Worm (Caenorhabditis elegans) whole organism, L4 larva: ENCODE measurements around the gene his-24.

Experiments
- F10B5.3 ChIP-seq: sonication (generic microtip); optimal IDR thresholded peaks from 2 replicates; lab custom pipeline; 2016; ENCODE audit warnings: mild to moderate bottlenecking, missing genetic modification characterization, missing compliant biosample characterization
- F26F4.8 ChIP-seq: fragments of 200-800 bp; sonication (Bioruptor generic); conservative IDR thresholded peaks from 2 replicates; pipeline ENCODE4 v1.3.6; 2022; ENCODE audit warnings: missing genetic modification characterization, missing compliant biosample characterization
- F37D6.2 ChIP-seq: sonication (generic microtip); optimal IDR thresholded peaks from 2 replicates; lab custom pipeline; 2016; ENCODE audit warnings: mild to moderate bottlenecking, missing genetic modification characterization, missing compliant biosample characterization
- F44E2.7 ChIP-seq: fragments of 200-800 bp; sonication (Bioruptor generic); IDR thresholded peaks from 2 replicates; pipeline ENCODE4 v2.1.2; 2022; ENCODE audit warnings: missing genetic modification characterization, missing compliant biosample characterization
- F49E8.2 ChIP-seq: sonication (generic microtip); optimal IDR thresholded peaks from 2 replicates; lab custom pipeline; 2016; ENCODE audit warnings: missing compliant biosample characterization, mild to moderate bottlenecking, missing genetic modification characterization, borderline replicate concordance
- R02D3.7 ChIP-seq: fragments of 150-350 bp; sonication (generic microtip); optimal IDR thresholded peaks from 3 replicates; lab custom pipeline; 2014; ENCODE audit warnings: missing biosample characterization, missing genetic modification characterization
- Y48G9A.11 ChIP-seq: fragments of 200-800 bp; sonication (Bioruptor generic); IDR thresholded peaks from 2 replicates; pipeline ENCODE4 v1.3.6; 2022; ENCODE audit warnings: missing genetic modification reagents, missing genetic modification characterization, missing compliant biosample characterization
- ZK546.5 ChIP-seq, 2 experiments: sonication (generic microtip); optimal IDR thresholded peaks; 2 replicates each; lab custom pipeline; 2017; ENCODE audit warnings: missing biosample characterization in 2 of 2, missing genetic modification characterization in 2 of 2
- aha-1 ChIP-seq: fragments of 150-350 bp; peaks from one replicate; lab custom pipeline; 2014; ENCODE audit warnings: missing biosample characterization, missing genetic modification characterization
- aly-2 ChIP-seq: sonication (generic microtip); optimal IDR thresholded peaks from 2 replicates; lab custom pipeline; 2018; ENCODE audit warnings: missing biosample characterization, missing genetic modification characterization
- ceh-20 ChIP-seq: fragments of 200-800 bp; sonication (Bioruptor generic); IDR thresholded peaks from 2 replicates; pipeline ENCODE4 v1.3.6; 2022; ENCODE audit warnings: missing genetic modification reagents, missing genetic modification characterization, missing compliant biosample characterization
- ceh-28 ChIP-seq: fragments of 150-350 bp; optimal IDR thresholded peaks from 2 replicates; lab custom pipeline; 2014; ENCODE audit warnings: missing biosample characterization, missing genetic modification reagents, missing genetic modification characterization
- ceh-32 ChIP-seq: sonication (generic microtip); optimal IDR thresholded peaks from 2 replicates; lab custom pipeline; 2016; ENCODE audit warnings: mild to moderate bottlenecking, missing genetic modification characterization, missing compliant biosample characterization; ENCODE audit not compliant: poor library complexity
- ceh-44 ChIP-seq: fragments of 200-800 bp; sonication (Bioruptor generic); IDR thresholded peaks from 2 replicates; pipeline ENCODE4 v1.3.6; 2022; ENCODE audit warnings: missing genetic modification reagents, missing genetic modification characterization, missing compliant biosample characterization
- ceh-82 ChIP-seq: sonication (generic microtip); optimal IDR thresholded peaks from 2 replicates; lab custom pipeline; 2017; ENCODE audit warnings: missing biosample characterization, missing genetic modification characterization
- ces-1 ChIP-seq: fragments of 150-350 bp; sonication (generic microtip); optimal IDR thresholded peaks from 4 replicates; lab custom pipeline; 2014; ENCODE audit warnings: missing biosample characterization, missing genetic modification reagents, missing genetic modification characterization
- ctbp-1 ChIP-seq: fragments of 200-800 bp; sonication (Bioruptor generic); IDR thresholded peaks from 2 replicates; pipeline ENCODE4 v1.3.6; 2022; ENCODE audit warnings: missing genetic modification reagents, missing genetic modification characterization, missing compliant biosample characterization
- dmd-6 ChIP-seq: fragments of 200-800 bp; sonication (Bioruptor generic); IDR thresholded peaks from 2 replicates; pipeline ENCODE4 v1.3.6; 2022; ENCODE audit warnings: missing genetic modification reagents, missing genetic modification characterization, missing compliant biosample characterization
- dmd-8 ChIP-seq: fragments of 200-800 bp; sonication (Bioruptor generic); IDR thresholded peaks from 2 replicates; pipeline ENCODE4 v1.3.6; 2022; ENCODE audit warnings: missing genetic modification characterization, missing compliant biosample characterization
- dpl-1 ChIP-seq: fragments of 150-350 bp; optimal IDR thresholded peaks from 2 replicates; lab custom pipeline; 2014; ENCODE audit warnings: missing biosample characterization, missing genetic modification reagents, missing genetic modification characterization
- fos-1 ChIP-seq: fragments of 150-350 bp; optimal IDR thresholded peaks from 2 replicates; lab custom pipeline; 2014; ENCODE audit warnings: missing biosample characterization, missing genetic modification characterization
- hlh-11 ChIP-seq: fragments of 200-800 bp; sonication (Bioruptor generic); optimal IDR thresholded peaks from 2 replicates; lab custom pipeline; 2018; ENCODE audit warnings: mild to moderate bottlenecking, missing genetic modification characterization, missing compliant biosample characterization
- jun-1 ChIP-seq: fragments of 150-350 bp; optimal IDR thresholded peaks from 2 replicates; lab custom pipeline; 2014; ENCODE audit warnings: missing biosample characterization, missing genetic modification reagents, missing genetic modification characterization
- lin-1 ChIP-seq: fragments of 200-800 bp; sonication (Bioruptor generic); IDR thresholded peaks from 2 replicates; pipeline ENCODE4 v1.3.6; 2022; ENCODE audit warnings: missing genetic modification reagents, missing genetic modification characterization, missing compliant biosample characterization
- lin-38 ChIP-seq: fragments of 200-800 bp; sonication (Bioruptor generic); IDR thresholded peaks from 2 replicates; pipeline ENCODE4 v1.3.6; 2022; ENCODE audit warnings: missing genetic modification reagents, missing genetic modification characterization, missing compliant biosample characterization
- lin-39 ChIP-seq: fragments of 150-350 bp; optimal IDR thresholded peaks from 2 replicates; lab custom pipeline; 2014; ENCODE audit warnings: missing biosample characterization, missing genetic modification reagents, missing genetic modification characterization
- lsy-2 ChIP-seq, 2 experiments: fragments of 150-350 bp in 1 of 2; sonication (generic microtip) in 1 of 2; optimal IDR thresholded peaks; 2 replicates each; lab custom pipeline; 2014 to 2017; ENCODE audit warnings: missing biosample characterization in 2 of 2, missing genetic modification characterization in 2 of 2
- madf-9 ChIP-seq: fragments of 200-800 bp; sonication (Bioruptor generic); conservative IDR thresholded peaks from 2 replicates; pipeline ENCODE4 v1.3.6; 2022; ENCODE audit warnings: missing genetic modification reagents, missing genetic modification characterization, missing compliant biosample characterization
- mdl-1 ChIP-seq, 2 experiments: fragments of 150-350 bp in 1 of 2; sonication (generic microtip) in 1 of 2; optimal IDR thresholded peaks; 2 replicates each; lab custom pipeline; 2014 to 2017; ENCODE audit warnings: missing biosample characterization in 2 of 2, missing genetic modification characterization in 2 of 2
- mdt-29 ChIP-seq: fragments of 200-800 bp; sonication (Bioruptor generic); IDR thresholded peaks from 2 replicates; pipeline ENCODE4 v1.3.6; 2022; ENCODE audit warnings: missing genetic modification reagents, missing genetic modification characterization, missing compliant biosample characterization
- mep-1 ChIP-seq: fragments of 150-350 bp; sonication (generic microtip); optimal IDR thresholded peaks from 3 replicates; lab custom pipeline; 2014; ENCODE audit warnings: missing biosample characterization, missing genetic modification characterization
- mes-2 ChIP-seq: sonication (generic microtip); optimal IDR thresholded peaks from 2 replicates; lab custom pipeline; 2016; ENCODE audit warnings: missing genotype, mild to moderate bottlenecking, missing genetic modification characterization, missing compliant biosample characterization; ENCODE audit not compliant: poor library complexity, severe bottlenecking
- mxl-2 ChIP-seq: fragments of 200-800 bp; sonication (Bioruptor generic); conservative IDR thresholded peaks from 2 replicates; pipeline ENCODE4 v1.3.6; 2022; ENCODE audit warnings: missing genetic modification reagents, missing genetic modification characterization, missing compliant biosample characterization
- nhr-102 ChIP-seq: sonication (generic microtip); optimal IDR thresholded peaks from 2 replicates; lab custom pipeline; 2016; ENCODE audit warnings: mild to moderate bottlenecking, missing genetic modification characterization, moderate library complexity, missing compliant biosample characterization
- nhr-111 ChIP-seq: fragments of 200-800 bp; sonication (Bioruptor generic); optimal IDR thresholded peaks from 2 replicates; lab custom pipeline; 2018; ENCODE audit warnings: mild to moderate bottlenecking, missing genetic modification characterization, missing compliant biosample characterization
- nhr-237 ChIP-seq: sonication (generic microtip); optimal IDR thresholded peaks from 2 replicates; lab custom pipeline; 2017; ENCODE audit warnings: missing biosample characterization, missing genetic modification characterization
- nhr-48 ChIP-seq: sonication (generic microtip); optimal IDR thresholded peaks from 2 replicates; lab custom pipeline; 2016; ENCODE audit warnings: mild to moderate bottlenecking, missing genetic modification characterization, missing compliant biosample characterization
- nhr-76 ChIP-seq: fragments of 150-350 bp; optimal IDR thresholded peaks from 2 replicates; lab custom pipeline; 2014; ENCODE audit warnings: missing biosample characterization, missing genetic modification characterization
- nhr-77 ChIP-seq: fragments of 150-350 bp; optimal IDR thresholded peaks from 2 replicates; lab custom pipeline; 2014; ENCODE audit warnings: missing biosample characterization, missing genetic modification characterization
- php-3 ChIP-seq: fragments of 200-800 bp; sonication (Bioruptor generic); IDR thresholded peaks from 2 replicates; pipeline ENCODE4 v1.3.6; 2022; ENCODE audit warnings: missing genetic modification reagents, missing genetic modification characterization, missing compliant biosample characterization
- sdz-12 ChIP-seq: fragments of 200-800 bp; sonication (Bioruptor generic); optimal IDR thresholded peaks from 2 replicates; lab custom pipeline; 2018; ENCODE audit warnings: mild to moderate bottlenecking, missing genetic modification characterization, missing compliant biosample characterization
- set-16 ChIP-seq: fragments of 200-800 bp; sonication (Bioruptor generic); IDR thresholded peaks from 2 replicates; pipeline ENCODE4 v1.3.6; 2022; ENCODE audit warnings: missing genetic modification reagents, missing genetic modification characterization, missing compliant biosample characterization
- snpc-4 ChIP-seq: fragments of 150-350 bp; optimal IDR thresholded peaks from 2 replicates; lab custom pipeline; 2014; ENCODE audit warnings: missing biosample characterization, missing genetic modification characterization
- spr-1 ChIP-seq: sonication (generic microtip); optimal IDR thresholded peaks from 2 replicates; lab custom pipeline; 2016; ENCODE audit warnings: mild to moderate bottlenecking, missing genetic modification characterization, missing compliant biosample characterization
- unc-39 ChIP-seq: sonication (generic microtip); optimal IDR thresholded peaks from 2 replicates; lab custom pipeline; 2017; ENCODE audit warnings: missing biosample characterization, missing genetic modification characterization
- unc-62 ChIP-seq, 3 experiments: fragments of 150-350 bp in 1 of 3; sonication (generic microtip); optimal IDR thresholded peaks in 2 of 3; peaks in 1 of 3; 1 replicate in 1 of 3; 2 replicates in 2 of 3; lab custom pipeline; 2014 to 2017; ENCODE audit warnings: missing biosample characterization in 3 of 3, missing genetic modification characterization in 3 of 3, missing genetic modification reagents in 3 of 3, missing genotype in 1 of 3
- vab-7 ChIP-seq: fragments of 200-800 bp; sonication (Bioruptor generic); IDR thresholded peaks from 2 replicates; pipeline ENCODE4 v1.3.6; 2022; ENCODE audit warnings: missing genetic modification reagents, missing genetic modification characterization, missing compliant biosample characterization
- zag-1 ChIP-seq: fragments of 150-350 bp; optimal IDR thresholded peaks from 2 replicates; lab custom pipeline; 2014; ENCODE audit warnings: missing biosample characterization, missing genetic modification characterization
- zfp-2 ChIP-seq: sonication (generic microtip); optimal IDR thresholded peaks from 2 replicates; lab custom pipeline; 2016; ENCODE audit warnings: mild to moderate bottlenecking, missing genetic modification characterization, missing compliant biosample characterization
- zip-11 ChIP-seq: fragments of 200-800 bp; sonication (Bioruptor generic); IDR thresholded peaks from 2 replicates; pipeline ENCODE4 v1.3.6; 2022; ENCODE audit warnings: missing genetic modification characterization, missing compliant biosample characterization
- zip-2 ChIP-seq: fragments of 150-350 bp; optimal IDR thresholded peaks from 2 replicates; lab custom pipeline; 2014; ENCODE audit warnings: missing biosample characterization, missing genetic modification characterization
- ztf-11 ChIP-seq: fragments of 150-350 bp; optimal IDR thresholded peaks from 2 replicates; lab custom pipeline; 2014; ENCODE audit warnings: missing biosample characterization, missing genetic modification characterization

his-24 gene

ce11 chrX:14480248-14480647 lies 9.6 kb upstream of the his-24 start, which contains the start of gene gfi-3 (continued):
- TF ChIP-seq ZK546.5 (tag; optimal IDR thresholded peaks at IDR 0.05; lab: Kevin White, UChicago) (no peak), madf-9 (GFP tag; lab: Robert Waterston, UW) (no peak), set-16 (GFP tag; lab: Robert Waterston, UW) (no peak; the same call in 1 of the 2 replicates), mes-2 (tag; lab: Kevin White, UChicago) (peak; percentile 89), zfp-2 (tag; lab: Kevin White, UChicago) (no peak), ctbp-1 (GFP tag; lab: Robert Waterston, UW) (peak; percentile 72), nhr-111 (GFP tag; lab: Kevin White, UChicago) (no peak), aha-1 (tag; lab: Kevin White, UChicago) (peak; percentile 95), lin-39 (tag; lab: Kevin White, UChicago) (no peak), mdt-29 (no peak), aly-2 (tag; lab: Kevin White, UChicago) (no peak), mxl-2 (GFP tag; lab: Robert Waterston, UW) (no peak), ceh-32 (tag; lab: Kevin White, UChicago) (no peak), zag-1 (tag; lab: Kevin White, UChicago) (no peak), dmd-6 (peak; percentile 80), ceh-44 (GFP tag; lab: Robert Waterston, UW) (no peak), php-3 (no peak), zip-11 (no peak), F26F4.8 (GFP tag; lab: Robert Waterston, UW) (no peak), F49E8.2 (tag; lab: Kevin White, UChicago) (no peak), dmd-8 (GFP tag; lab: Robert Waterston, UW) (0 out of 2 replicates have a peak, but pooled peaks have one; percentile 31), vab-7 (GFP tag; lab: Robert Waterston, UW) (no peak), unc-62 (GFP tag; optimal IDR thresholded peaks at IDR 0.05 in 1 of 2; lab: Kevin White, UChicago) (no peak), unc-62 (tag; optimal IDR thresholded peaks at IDR 0.05; lab: Kevin White, UChicago) (no peak), spr-1 (tag; lab: Kevin White, UChicago) (peak; percentile 46), lsy-2 (tag; optimal IDR thresholded peaks at IDR 0.05; lab: Kevin White, UChicago) (peak in 1 of 2 experiments; percentile 85), jun-1 (no peak), ces-1 (GFP tag; lab: Kevin White, UChicago) (no peak), ceh-28 (tag; lab: Kevin White, UChicago) (no peak), Y48G9A.11 (no peak), mep-1 (tag; lab: Kevin White, UChicago) (peak; percentile 92), R02D3.7 (tag; lab: Kevin White, UChicago) (no peak), F10B5.3 (tag; lab: Kevin White, UChicago) (no peak), mdl-1 (tag; optimal IDR thresholded peaks at IDR 0.05; lab: Kevin White, UChicago) (peak in 1 of 2 experiments; percentile 45), lin-38 (GFP tag; lab: Robert Waterston, UW) (no peak), nhr-237 (tag; lab: Kevin White, UChicago) (no peak), sdz-12 (no peak), ceh-82 (tag; lab: Kevin White, UChicago) (no peak), lin-1 (GFP tag; lab: Robert Waterston, UW) (peak; percentile 61; the same call in 1 of the 2 replicates), nhr-48 (peak; percentile 66), F37D6.2 (peak; percentile 53), unc-39 (tag; lab: Kevin White, UChicago) (no peak), ceh-20 (GFP tag; lab: Robert Waterston, UW) (peak; percentile 71; the same call in 1 of the 2 replicates), F44E2.7 (GFP tag; lab: Robert Waterston, UW) (no peak), nhr-77 (tag; lab: Kevin White, UChicago) (peak; percentile 30), nhr-76 (tag; lab: Kevin White, UChicago) (no peak), zip-2 (no peak), dpl-1 (peak; percentile 81), fos-1 (no peak), nhr-102 (tag; lab: Kevin White, UChicago) (peak; percentile 79), hlh-11 (peak; percentile 82), snpc-4 (tag; lab: Kevin White, UChicago) (peak; percentile 55), ztf-11 (no peak)
